Fruit fly (Drosophila melanogaster) whole organism, pupa: Measurements from ENCODE around the gene unc-119.
A peak's percentile ranks its signal among the peaks of the same experiment; 100 is the strongest.

Experiments used
- CG12605 ChIP-seq: fragments of 200-800 bp; sonication (Bioruptor generic); IDR thresholded peaks from 2 replicates; pipeline ENCODE4 v1.3.6; 2022; ENCODE audit warnings: missing biosample characterization, missing genetic modification characterization
- CG13204 ChIP-seq: fragments of 200-800 bp; sonication (Bioruptor generic); optimal IDR thresholded peaks from 2 replicates; lab custom pipeline; 2018; ENCODE audit warnings: missing biosample characterization, mild to moderate bottlenecking, missing genetic modification characterization, moderate library complexity
- CG14655 ChIP-seq: fragments of 200-800 bp; sonication (Bioruptor generic); optimal IDR thresholded peaks from 3 replicates; lab custom pipeline; 2017; ENCODE audit warnings: mild to moderate bottlenecking, missing biosample characterization, missing genetic modification reagents, missing genetic modification characterization
- CG15710 ChIP-seq: fragments of 200-800 bp; sonication (Bioruptor generic); optimal IDR thresholded peaks from 2 replicates; lab custom pipeline; 2018; ENCODE audit warnings: missing biosample characterization, mild to moderate bottlenecking, missing genetic modification characterization, moderate library complexity
- CG34367 ChIP-seq: fragments of 200-800 bp; sonication (Bioruptor generic); optimal IDR thresholded peaks from 2 replicates; lab custom pipeline; 2018; ENCODE audit warnings: missing biosample characterization, mild to moderate bottlenecking, missing genetic modification characterization
- CG8159 ChIP-seq: fragments of 200-800 bp; sonication (Bioruptor generic); optimal IDR thresholded peaks from 3 replicates; lab custom pipeline; 2018; ENCODE audit warnings: missing biosample characterization, mild to moderate bottlenecking, missing genetic modification characterization, moderate library complexity
- D1 ChIP-seq: fragments of 200-800 bp; sonication (Bioruptor generic); optimal IDR thresholded peaks from 2 replicates; lab custom pipeline; 2018; ENCODE audit warnings: missing biosample characterization, mild to moderate bottlenecking, missing genetic modification characterization, moderate library complexity
- EcR ChIP-seq: fragments of 200-800 bp; sonication (Bioruptor generic); optimal IDR thresholded peaks from 3 replicates; lab custom pipeline; 2019; ENCODE audit warnings: missing biosample characterization, missing genetic modification characterization, mild to moderate bottlenecking, moderate library complexity, missing genetic modification reagents
- Ets98B ChIP-seq: fragments of 200-800 bp; sonication (Bioruptor generic); IDR thresholded peaks from 2 replicates; pipeline ENCODE4 v1.3.6; 2022; ENCODE audit warnings: missing biosample characterization, missing genetic modification characterization
- Pif1B ChIP-seq: fragments of 200-800 bp; sonication (Bioruptor generic); optimal IDR thresholded peaks from 3 replicates; lab custom pipeline; 2016; ENCODE audit warnings: missing biosample characterization, missing genetic modification characterization
- Snoo ChIP-seq: fragments of 200-800 bp; sonication (Bioruptor generic); optimal IDR thresholded peaks from 3 replicates; lab custom pipeline; 2017; ENCODE audit warnings: missing biosample characterization, mild to moderate bottlenecking, missing genetic modification characterization, inconsistent platforms
- fd96Ca ChIP-seq: fragments of 200-800 bp; sonication (Bioruptor generic); IDR thresholded peaks from 3 replicates; pipeline ENCODE4 v1.3.6; 2022; ENCODE audit warnings: missing biosample characterization, missing genetic modification characterization
- rn ChIP-seq: fragments of 200-800 bp; sonication (Bioruptor generic); IDR thresholded peaks from 2 replicates; pipeline ENCODE4 v1.3.6; 2022; ENCODE audit warnings: missing biosample characterization, missing genetic modification characterization

- no peak for TF ChIP-seq CG15710 (tag; lab: Kevin White, UChicago)
- peak; percentile 1 for TF ChIP-seq CG8159
- TF ChIP-seq CG12605, result no peak
- TF ChIP-seq Ets98B (GFP tag; lab: Robert Waterston, UW), result no peak
- TF ChIP-seq EcR (GFP tag; lab: Kevin White, UChicago), result no peak
- TF ChIP-seq Pif1B (GFP tag; lab: Kevin White, UChicago), result no peak
- no peak for TF ChIP-seq CG13204 (GFP tag; lab: Kevin White, UChicago)
- TF ChIP-seq rn (GFP tag; lab: Robert Waterston, UW), result no peak
- TF ChIP-seq Snoo, result no peak
- no peak for TF ChIP-seq fd96Ca (GFP tag; lab: Robert Waterston, UW)
- no peak for TF ChIP-seq CG34367
- no peak for TF ChIP-seq D1 (tag; lab: Kevin White, UChicago)
- TF ChIP-seq CG14655 (GFP tag; lab: Kevin White, UChicago), result no peak
Observed at dm6 chrX:7277038-7277437, 14.1 kb downstream of the unc-119 start.
